Worm (Caenorhabditis elegans) whole organism, early embryonic: ENCODE data around the gene T02H6.10.

Experiments used
- B0310.2 ChIP-seq: sonication (generic microtip); optimal IDR thresholded peaks from 2 replicates; lab custom pipeline; 2016; ENCODE audit warnings: mild to moderate bottlenecking, missing genetic modification characterization, missing compliant biosample characterization
- F13C5.2 ChIP-seq: sonication (generic microtip); optimal IDR thresholded peaks from 2 replicates; lab custom pipeline; 2017; ENCODE audit warnings: mild to moderate bottlenecking, missing genetic modification characterization, inconsistent platforms, missing compliant biosample characterization
- aly-1 ChIP-seq: sonication (generic microtip); optimal IDR thresholded peaks from 2 replicates; lab custom pipeline; 2016; ENCODE audit warnings: missing genetic modification characterization, missing compliant biosample characterization
- ama-1 ChIP-seq: fragments of 150-350 bp; optimal IDR thresholded peaks from 2 replicates; lab custom pipeline; 2014
- ceh-13 ChIP-seq: fragments of 200-800 bp; sonication (Bioruptor generic); optimal IDR thresholded peaks from 2 replicates; lab custom pipeline; 2018; ENCODE audit warnings: mild to moderate bottlenecking, missing genetic modification characterization, missing compliant biosample characterization
- ceh-36 ChIP-seq: sonication (generic microtip); optimal IDR thresholded peaks from 2 replicates; lab custom pipeline; 2016; ENCODE audit warnings: missing genetic modification characterization, inconsistent platforms, missing compliant biosample characterization
- ets-7 ChIP-seq: sonication (generic microtip); optimal IDR thresholded peaks from 2 replicates; lab custom pipeline; 2016; ENCODE audit warnings: missing genotype, missing genetic modification characterization, missing compliant biosample characterization
- flt-1 ChIP-seq: fragments of 200-800 bp; sonication (Bioruptor generic); IDR thresholded peaks from 2 replicates; pipeline ENCODE4 v1.3.6; 2022; ENCODE audit warnings: missing genetic modification characterization, missing compliant biosample characterization
- hmbx-1 ChIP-seq: sonication (generic microtip); optimal IDR thresholded peaks from 2 replicates; lab custom pipeline; 2016; ENCODE audit warnings: mild to moderate bottlenecking, missing genetic modification characterization, missing compliant biosample characterization
- hmg-4 ChIP-seq: fragments of 200-800 bp; sonication (Bioruptor generic); optimal IDR thresholded peaks from 2 replicates; lab custom pipeline; 2018; ENCODE audit warnings: mild to moderate bottlenecking, missing genetic modification characterization, missing compliant biosample characterization
- hnd-1 ChIP-seq: sonication (generic microtip); optimal IDR thresholded peaks from 2 replicates; lab custom pipeline; 2016; ENCODE audit warnings: missing genetic modification characterization, missing compliant biosample characterization
- pes-1 ChIP-seq: fragments of 200-800 bp; sonication (Bioruptor generic); IDR thresholded peaks from 2 replicates; pipeline ENCODE4 v1.3.6; 2022; ENCODE audit warnings: missing genetic modification reagents, missing genetic modification characterization, missing compliant biosample characterization
- scrt-1 ChIP-seq: fragments of 200-800 bp; sonication (Bioruptor generic); IDR thresholded peaks from 2 replicates; pipeline ENCODE4 v1.3.6; 2022; ENCODE audit warnings: missing genetic modification characterization, missing compliant biosample characterization
- sea-1 ChIP-seq: fragments of 200-800 bp; sonication (Bioruptor generic); conservative IDR thresholded peaks from 2 replicates; pipeline ENCODE4 v1.3.6; 2022; ENCODE audit warnings: missing genetic modification characterization, missing compliant biosample characterization
- tbx-11 ChIP-seq: fragments of 200-800 bp; sonication (Bioruptor generic); IDR thresholded peaks from 2 replicates; pipeline ENCODE4 v1.3.6; 2022; ENCODE audit warnings: missing genetic modification characterization, missing compliant biosample characterization
- tbx-37 ChIP-seq: fragments of 200-800 bp; sonication (Bioruptor generic); conservative IDR thresholded peaks from 2 replicates; pipeline ENCODE4 v1.3.6; 2022; ENCODE audit warnings: missing genetic modification reagents, missing genetic modification characterization, missing compliant biosample characterization
- tra-4 ChIP-seq: sonication (generic microtip); optimal IDR thresholded peaks from 2 replicates; lab custom pipeline; 2017; ENCODE audit warnings: missing genetic modification characterization, missing compliant biosample characterization

Gene T02H6.10

DNA sequence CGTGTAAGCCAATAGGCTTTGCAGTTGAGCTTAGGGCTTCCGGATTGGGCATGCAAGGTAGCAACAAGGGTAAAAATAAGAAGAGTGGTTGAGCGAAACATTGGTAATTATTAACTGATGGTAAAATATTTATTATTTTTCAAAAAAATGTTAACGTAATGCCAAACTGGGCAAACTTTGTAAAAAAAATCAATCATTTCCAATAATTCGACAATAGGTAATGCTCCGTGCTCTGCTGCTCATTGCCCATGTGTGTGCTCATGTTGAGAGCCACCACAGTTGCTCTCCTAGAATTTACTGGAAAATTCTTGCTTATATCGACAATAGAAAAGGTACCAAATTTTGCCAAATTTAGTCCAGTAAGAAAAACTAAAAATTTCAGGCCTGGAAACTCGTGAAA is at the start of gene T02H6.10, which contains the start of gene T02H6.8:
Gene T02H6.10 (minus strand): TSS at position 101 of the 400 bp plus-strand sequence.
Gene T02H6.8 (plus strand): TSS at position 221 of the 400 bp plus-strand sequence.
- TF ChIP-seq scrt-1 (GFP tag; lab: Robert Waterston, UW) (no peak), hnd-1 (tag; lab: Kevin White, UChicago) (no peak), flt-1 (GFP tag; lab: Robert Waterston, UW) (no peak), hmbx-1 (tag; lab: Kevin White, UChicago) (no peak), B0310.2 (tag; lab: Kevin White, UChicago) (no peak), aly-1 (no peak)

DNA sequence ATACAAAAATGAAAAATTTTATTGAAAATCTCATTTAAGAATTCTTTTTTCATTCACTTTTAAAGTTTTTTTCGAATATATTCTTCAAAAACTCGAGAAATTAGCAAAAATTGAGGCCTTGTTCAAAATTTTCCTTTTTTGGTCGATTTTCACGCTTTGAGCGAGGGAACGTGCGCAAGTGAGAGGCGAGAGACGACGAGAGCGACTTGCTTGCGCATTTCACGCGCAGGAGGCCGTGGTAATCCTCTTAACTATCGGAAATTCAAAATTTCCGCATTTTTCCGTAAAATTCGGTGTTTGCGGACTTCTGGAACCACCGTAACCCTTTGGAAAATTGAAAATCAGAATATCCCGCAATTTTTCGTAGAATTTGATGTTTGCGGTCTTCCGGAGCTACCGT is 49.4 kb upstream of the T02H6.10 start:
- TF ChIP-seq pes-1 (GFP tag; lab: Robert Waterston, UW): no peak
- no peak for TF ChIP-seq ama-1
- no peak for TF ChIP-seq tra-4 (tag; lab: Kevin White, UChicago)
- TF ChIP-seq ceh-13 (GFP tag; lab: Kevin White, UChicago): no peak
- no peak for TF ChIP-seq tbx-11 (GFP tag; lab: Robert Waterston, UW)
- TF ChIP-seq sea-1 (GFP tag; lab: Robert Waterston, UW): no peak
- TF ChIP-seq ets-7 (tag; lab: Kevin White, UChicago): no peak
- TF ChIP-seq tbx-37 (GFP tag; lab: Robert Waterston, UW): no peak
- no peak for TF ChIP-seq aly-1
- no peak for TF ChIP-seq flt-1 (GFP tag; lab: Robert Waterston, UW)
- TF ChIP-seq scrt-1 (GFP tag; lab: Robert Waterston, UW): no peak

DNA sequence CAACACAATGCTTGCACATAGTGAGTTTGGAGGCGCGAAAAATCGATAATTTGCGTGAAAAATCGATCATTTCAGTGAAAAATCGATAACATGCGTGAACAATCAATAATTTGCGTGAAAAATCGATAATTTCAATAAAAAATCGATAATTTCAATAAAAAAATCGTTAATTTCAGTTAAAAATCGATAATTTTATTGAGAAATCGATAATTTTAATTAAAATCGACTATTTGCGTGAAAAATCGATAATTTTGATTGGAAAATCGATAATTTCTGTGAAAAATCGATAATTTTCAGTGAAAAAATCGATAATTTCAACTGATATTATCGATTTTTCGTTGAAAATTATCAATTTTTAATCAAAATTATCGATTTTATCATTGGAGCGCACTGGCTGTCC is 43.5 kb upstream of the T02H6.10 start:
- TF ChIP-seq ama-1: no peak
- TF ChIP-seq tbx-37 (GFP tag; lab: Robert Waterston, UW): no peak
- TF ChIP-seq scrt-1 (GFP tag; lab: Robert Waterston, UW): no peak
- TF ChIP-seq tbx-11 (GFP tag; lab: Robert Waterston, UW): no peak
- no peak for TF ChIP-seq tra-4 (tag; lab: Kevin White, UChicago)
- no peak for TF ChIP-seq hmg-4
- no peak for TF ChIP-seq sea-1 (GFP tag; lab: Robert Waterston, UW)
- no peak for TF ChIP-seq hmbx-1 (tag; lab: Kevin White, UChicago)
- no peak for TF ChIP-seq pes-1 (GFP tag; lab: Robert Waterston, UW)
- no peak for TF ChIP-seq ets-7 (tag; lab: Kevin White, UChicago)

DNA sequence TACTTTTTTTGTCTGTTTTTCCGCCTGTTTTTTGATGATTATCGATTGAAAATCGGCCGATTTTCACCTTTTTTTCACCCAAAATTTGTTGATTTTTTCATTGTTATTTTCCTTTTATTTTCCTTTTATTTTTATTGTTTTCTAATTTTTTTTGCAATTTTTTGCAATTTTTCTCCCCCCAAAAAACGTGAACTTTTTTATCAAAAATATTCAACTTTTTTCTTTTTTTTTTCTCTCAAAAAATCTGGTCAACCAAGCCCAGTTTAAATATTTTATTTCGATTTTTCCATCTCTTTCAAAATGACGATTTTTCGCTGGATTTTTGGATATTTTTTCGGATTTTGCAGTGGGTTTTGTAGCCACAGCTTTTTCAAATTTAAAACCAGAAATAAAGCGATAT is 43.0 kb upstream of the T02H6.10 start, which contains the start of gene rfip-2:
Gene rfip-2 (plus strand): TSS at position 301 of the 400 bp plus-strand sequence.
- no peak for TF ChIP-seq flt-1 (GFP tag; lab: Robert Waterston, UW)
- TF ChIP-seq pes-1 (GFP tag; lab: Robert Waterston, UW): no peak
- no peak for TF ChIP-seq aly-1
- no peak for TF ChIP-seq tbx-37 (GFP tag; lab: Robert Waterston, UW)
- TF ChIP-seq tra-4 (tag; lab: Kevin White, UChicago): no peak
- TF ChIP-seq hmg-4: no peak
- no peak for TF ChIP-seq tbx-11 (GFP tag; lab: Robert Waterston, UW)
- TF ChIP-seq hmbx-1 (tag; lab: Kevin White, UChicago): no peak
- no peak for TF ChIP-seq F13C5.2 (tag; lab: Kevin White, UChicago)
- TF ChIP-seq B0310.2 (tag; lab: Kevin White, UChicago): no peak
- no peak for TF ChIP-seq ceh-36 (tag; lab: Kevin White, UChicago)
- TF ChIP-seq hnd-1 (tag; lab: Kevin White, UChicago): no peak
- TF ChIP-seq scrt-1 (GFP tag; lab: Robert Waterston, UW): no peak
- no peak for TF ChIP-seq ets-7 (tag; lab: Kevin White, UChicago)

DNA sequence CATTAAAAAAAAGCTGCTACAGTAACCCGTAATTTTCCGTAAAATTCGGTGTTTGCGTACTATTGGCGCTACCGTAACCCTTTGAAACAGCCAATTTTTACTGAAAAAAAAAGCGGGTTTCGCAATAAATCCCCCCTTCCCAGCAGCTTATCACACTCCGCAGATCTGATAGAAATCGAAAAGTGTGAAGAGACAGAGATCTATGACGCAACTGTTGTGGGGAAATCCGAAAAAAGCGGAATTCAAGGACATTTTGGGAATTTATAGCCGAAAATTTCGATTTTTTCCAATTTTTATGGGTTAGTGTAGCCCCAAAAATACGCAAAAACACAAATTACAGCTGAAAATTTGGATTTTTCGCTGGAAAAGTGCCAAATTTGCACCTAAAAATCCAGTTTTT is 41.4 kb upstream of the T02H6.10 start:
- TF ChIP-seq scrt-1 (GFP tag; lab: Robert Waterston, UW) (no peak), sea-1 (GFP tag; lab: Robert Waterston, UW) (no peak), tra-4 (tag; lab: Kevin White, UChicago) (no peak)

DNA sequence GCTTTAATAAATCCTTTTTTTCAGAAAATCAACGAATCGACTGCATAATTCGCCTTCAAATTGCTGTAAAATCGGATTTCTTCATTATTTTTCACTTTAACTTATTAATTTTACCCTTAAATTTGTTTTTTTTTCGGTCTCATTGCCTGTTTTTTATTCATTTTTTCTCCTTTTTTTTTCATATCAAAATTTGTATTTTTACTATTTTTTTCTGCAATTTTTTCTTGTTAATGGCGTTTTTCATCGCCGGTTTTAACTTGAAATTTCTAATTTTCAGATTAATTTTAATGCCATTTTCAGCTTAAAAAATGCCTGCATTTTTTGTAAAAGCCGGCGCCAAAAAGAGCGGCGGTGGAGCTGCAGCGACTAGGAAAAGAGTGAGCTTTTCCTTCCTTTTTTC is 28.6 kb upstream of the T02H6.10 start, which contains the start of gene T02H6.1:
Gene T02H6.1 (plus strand): TSS at position 301 of the 400 bp plus-strand sequence.
- TF ChIP-seq B0310.2 (tag; lab: Kevin White, UChicago) (no peak), ets-7 (tag; lab: Kevin White, UChicago) (no peak), tbx-11 (GFP tag; lab: Robert Waterston, UW) (no peak), scrt-1 (GFP tag; lab: Robert Waterston, UW) (no peak), hnd-1 (tag; lab: Kevin White, UChicago) (no peak), hmg-4 (no peak), tbx-37 (GFP tag; lab: Robert Waterston, UW) (no peak), sea-1 (GFP tag; lab: Robert Waterston, UW) (no peak), F13C5.2 (tag; lab: Kevin White, UChicago) (no peak), flt-1 (GFP tag; lab: Robert Waterston, UW) (no peak), ceh-36 (tag; lab: Kevin White, UChicago) (no peak)

DNA sequence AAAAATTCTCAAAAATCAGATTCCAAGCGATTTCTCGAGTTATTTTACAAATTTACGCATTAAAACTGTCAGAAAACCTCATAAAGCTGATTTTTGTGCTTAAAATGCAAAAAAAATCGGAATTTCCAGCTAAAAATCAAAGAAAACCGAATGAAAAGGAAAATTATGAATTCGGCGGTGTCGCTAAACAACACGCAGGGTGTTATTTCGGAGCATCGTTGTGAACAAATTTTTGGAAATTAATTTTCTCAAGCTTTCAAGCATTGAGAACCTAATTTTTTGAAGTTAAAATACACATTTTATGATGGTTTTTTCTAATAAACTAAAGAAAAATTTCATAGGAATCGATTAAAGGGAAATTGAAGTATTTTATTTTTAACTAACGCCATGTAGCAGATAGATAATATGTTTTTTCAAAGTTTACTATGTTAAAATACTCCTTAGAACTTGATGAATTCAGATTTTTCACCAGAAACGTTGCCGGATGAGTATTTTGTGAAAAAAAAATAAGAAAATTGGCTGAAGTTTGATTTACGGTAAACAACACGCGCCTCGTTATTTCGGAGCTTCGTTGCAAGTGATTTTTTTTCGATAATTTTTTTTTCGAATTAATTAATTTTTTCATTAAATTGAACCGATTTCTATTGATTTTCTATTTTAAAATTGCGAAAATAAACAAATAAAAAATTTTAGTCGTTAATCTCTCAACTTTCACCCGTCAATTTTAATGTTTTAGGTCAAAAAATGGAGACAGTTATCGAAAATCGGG is 21.0 kb upstream of the T02H6.10 start, which contains the start of gene thoc-1:
Gene thoc-1 (plus strand): TSS at position 737 of the 769 bp plus-strand sequence.
- no peak for TF ChIP-seq ama-1
- no peak for TF ChIP-seq aly-1
- TF ChIP-seq ets-7 (tag; lab: Kevin White, UChicago): no peak
- TF ChIP-seq tbx-11 (GFP tag; lab: Robert Waterston, UW): no peak
- no peak for TF ChIP-seq ceh-36 (tag; lab: Kevin White, UChicago)
- no peak for TF ChIP-seq pes-1 (GFP tag; lab: Robert Waterston, UW)
- TF ChIP-seq sea-1 (GFP tag; lab: Robert Waterston, UW): no peak
- no peak for TF ChIP-seq hmbx-1 (tag; lab: Kevin White, UChicago)
- no peak for TF ChIP-seq hmg-4
- TF ChIP-seq B0310.2 (tag; lab: Kevin White, UChicago): no peak
- no peak for TF ChIP-seq hnd-1 (tag; lab: Kevin White, UChicago)
- no peak for TF ChIP-seq tra-4 (tag; lab: Kevin White, UChicago)
- no peak for TF ChIP-seq flt-1 (GFP tag; lab: Robert Waterston, UW)
- no peak for TF ChIP-seq F13C5.2 (tag; lab: Kevin White, UChicago)
